Fruit fly (Drosophila melanogaster): Measurements from ENCODE around the gene CG18094.

Gene CG18094

DNA sequence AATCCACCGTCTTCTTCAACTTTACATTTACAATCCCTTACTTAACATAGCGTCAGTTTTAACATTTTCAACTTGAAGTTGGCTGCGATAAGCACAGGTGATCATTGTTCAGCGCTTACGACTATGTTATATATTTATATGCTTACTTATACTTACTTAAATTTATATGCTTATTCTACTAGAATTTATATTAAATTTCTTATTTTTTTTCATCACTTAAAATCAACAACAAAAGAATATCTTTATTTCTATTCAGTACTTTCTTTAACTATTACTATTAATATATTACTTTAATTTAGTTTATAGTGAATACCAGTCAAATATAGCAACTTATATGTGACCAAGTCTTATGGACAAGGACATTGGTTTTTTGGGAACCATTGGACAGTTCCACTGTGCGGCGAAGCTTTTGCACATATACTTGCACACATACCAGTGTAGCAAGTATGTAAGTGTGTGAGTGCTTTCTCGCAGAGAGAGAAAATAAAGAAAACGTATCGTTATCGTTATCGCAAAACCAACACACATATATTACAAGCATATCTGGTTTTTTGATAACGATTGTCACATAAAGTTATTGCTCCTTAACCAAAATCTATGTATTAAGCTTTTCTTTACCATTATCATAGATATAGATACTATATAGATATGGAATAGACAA lies 27.2 kb downstream of the CG18094 start, which contains the start of gene Hasp (continued):
- TF ChIP-seq CG15696 (tag; optimal IDR thresholded peaks at IDR 0.05) (no peak), HLH54F (GFP tag; optimal IDR thresholded peaks at IDR 0.05) (no peak), CG1603 (tag; optimal IDR thresholded peaks at IDR 0.05) (peak; percentile 37), ATbp (GFP tag; optimal IDR thresholded peaks at IDR 0.05) (peak; percentile 44), CG8944 (GFP tag; optimal IDR thresholded peaks at IDR 0.05) (no peak), Rfx (GFP tag; IDR thresholded peaks at IDR 0.05) (peak; percentile 67), CG3407 (GFP tag; optimal IDR thresholded peaks at IDR 0.05) (no peak), nom (GFP tag; optimal IDR thresholded peaks at IDR 0.05) (no peak), CG10147 (GFP tag; optimal IDR thresholded peaks at IDR 0.05) (peak; percentile 52), CG33213 (GFP tag; optimal IDR thresholded peaks at IDR 0.05) (no peak), Dp (GFP tag; optimal IDR thresholded peaks at IDR 0.05) (peak; percentile 7), CG2712 (tag; optimal IDR thresholded peaks at IDR 0.05) (peak; percentile 72), CG11695 (GFP tag; IDR thresholded peaks at IDR 0.05) (peak; percentile 48; the same call in 1 of the 3 replicates), cas (GFP tag; IDR thresholded peaks at IDR 0.05) (peak; percentile 47; the same call in 1 of the 2 replicates), unc-4 (GFP tag; IDR thresholded peaks at IDR 0.05; ENCODE audit: partially characterized antibody) (peak; percentile 61), CG3847 (GFP tag; IDR thresholded peaks at IDR 0.05) (no peak; the same call in 1 of the 2 replicates), bigmax (GFP tag; optimal IDR thresholded peaks at IDR 0.05) (no peak), CG4360 (GFP tag; IDR thresholded peaks at IDR 0.05) (no peak), Dip3 (GFP tag; optimal IDR thresholded peaks at IDR 0.05) (peak; percentile 28), jing (GFP tag; optimal IDR thresholded peaks at IDR 0.05) (no peak), CG2129 (GFP tag; IDR thresholded peaks at IDR 0.05; ENCODE audit: partially characterized antibody) (no peak), CrebB (tag; optimal IDR thresholded peaks at IDR 0.05) (no peak), Nf-YA (GFP tag; IDR thresholded peaks at IDR 0.05) (no peak), tgo (GFP tag; IDR thresholded peaks at IDR 0.05) (peak; percentile 67; the same call in 2 of the 3 replicates), sim (GFP tag; IDR thresholded peaks at IDR 0.05) (no peak; the same call in 1 of the 2 replicates), otp (GFP tag; IDR thresholded peaks at IDR 0.05) (no peak), CG11093 (GFP tag; IDR thresholded peaks at IDR 0.05) (no peak), CG4617 (GFP tag; optimal IDR thresholded peaks at IDR 0.05; ENCODE audit: borderline replicate concordance) (peak; percentile 2), cg (GFP tag; optimal IDR thresholded peaks at IDR 0.05) (peak; percentile 89), CG8359 (GFP tag; optimal IDR thresholded peaks at IDR 0.05; ENCODE audit: borderline replicate concordance) (no peak), Gug (GFP tag; IDR thresholded peaks at IDR 0.05) (peak; percentile 45; the same call in 2 of the 4 replicates), CG5245 (GFP tag; optimal IDR thresholded peaks at IDR 0.05) (peak; percentile 24), Dll (GFP tag; IDR thresholded peaks at IDR 0.05; ENCODE audit: partially characterized antibody) (peak; percentile 68), Fer2 (tag; optimal IDR thresholded peaks at IDR 0.05) (no peak), Sry-β (GFP tag; optimal IDR thresholded peaks at IDR 0.05) (no peak), ranshi (GFP tag; IDR thresholded peaks at IDR 0.05) (peak; percentile 33; the same call in 1 of the 2 replicates), CG18262 (tag; optimal IDR thresholded peaks at IDR 0.05) (peak; percentile 65), NK7.1 (GFP tag; optimal IDR thresholded peaks at IDR 0.05) (no peak), nerfin-2 (GFP tag; IDR thresholded peaks at IDR 0.05; ENCODE audit: partially characterized antibody) (peak; percentile 90), CoRest (tag; optimal IDR thresholded peaks at IDR 0.05) (peak; percentile 56), Ssrp (tag; optimal IDR thresholded peaks at IDR 0.05) (peak; percentile 46), croc (GFP tag; conservative IDR thresholded peaks at IDR 0.05) (no peak), CG11696 (GFP tag; IDR thresholded peaks at IDR 0.05) (no peak), Blimp-1 (GFP tag; optimal IDR thresholded peaks at IDR 0.05) (peak; percentile 75), Xbp1 (GFP tag; optimal IDR thresholded peaks at IDR 0.05) (peak; percentile 52), Hmx (GFP tag; optimal IDR thresholded peaks at IDR 0.05) (no peak), Optix (GFP tag; IDR thresholded peaks at IDR 0.05) (no peak), chn (GFP tag; optimal IDR thresholded peaks at IDR 0.05) (no peak), CG17612 (GFP tag; IDR thresholded peaks at IDR 0.05) (no peak)
